Worm (Caenorhabditis elegans) whole organism, young adult: ENCODE results near the gene tth-1.

ENCODE experiments used
- B0019.2 ChIP-seq: fragments of 200-800 bp; sonication (Bioruptor generic); conservative IDR thresholded peaks from 2 replicates; pipeline ENCODE4 v1.3.6; 2022; ENCODE audit warnings: missing genetic modification reagents, missing genetic modification characterization, missing compliant biosample characterization
- B0261.1 ChIP-seq: sonication (generic microtip); optimal IDR thresholded peaks from 2 replicates; lab custom pipeline; 2016; ENCODE audit warnings: mild to moderate bottlenecking, missing genetic modification characterization, moderate library complexity, missing compliant biosample characterization
- C06A6.2 ChIP-seq: fragments of 200-800 bp; sonication (Bioruptor generic); conservative IDR thresholded peaks from 2 replicates; pipeline ENCODE4 v1.3.6; 2022; ENCODE audit warnings: missing genetic modification characterization, missing compliant biosample characterization
- C17E4.6 ChIP-seq: fragments of 200-800 bp; sonication (Bioruptor generic); IDR thresholded peaks from 2 replicates; pipeline ENCODE4 v1.3.6; 2022; ENCODE audit warnings: missing genetic modification reagents, missing genetic modification characterization, missing compliant biosample characterization
- F23B12.7 ChIP-seq: sonication (generic microtip); optimal IDR thresholded peaks from 2 replicates; lab custom pipeline; 2017; ENCODE audit warnings: missing genetic modification characterization, mild to moderate bottlenecking, missing compliant biosample characterization, antibody characterized with exemption, moderate library complexity; ENCODE audit not compliant: insufficient read depth
- F39B2.1 ChIP-seq: fragments of 200-800 bp; sonication (Bioruptor generic); IDR thresholded peaks from 2 replicates; pipeline ENCODE4 v1.3.6; 2022; ENCODE audit warnings: missing genetic modification reagents, missing genetic modification characterization, missing compliant biosample characterization
- F52B5.7 ChIP-seq: sonication (generic microtip); optimal IDR thresholded peaks from 2 replicates; lab custom pipeline; 2016; ENCODE audit warnings: mild to moderate bottlenecking, missing genetic modification characterization, missing compliant biosample characterization
- F55B11.4 ChIP-seq: sonication (generic microtip); optimal IDR thresholded peaks from 2 replicates; lab custom pipeline; 2016; ENCODE audit warnings: missing compliant biosample characterization, missing genetic modification characterization, borderline replicate concordance; ENCODE audit not compliant: insufficient read depth
- T07F8.4 ChIP-seq: sonication (generic microtip); optimal IDR thresholded peaks from 2 replicates; lab custom pipeline; 2016; ENCODE audit warnings: mild to moderate bottlenecking, missing genetic modification characterization, moderate library complexity, missing compliant biosample characterization
- Y67H2A.10 ChIP-seq: fragments of 200-800 bp; sonication (Bioruptor generic); conservative IDR thresholded peaks from 2 replicates; pipeline ENCODE4 v1.3.6; 2022; ENCODE audit warnings: missing genetic modification reagents, missing genetic modification characterization, missing compliant biosample characterization
- Y95B8A.8 ChIP-seq: fragments of 200-800 bp; sonication (Bioruptor generic); IDR thresholded peaks from 2 replicates; pipeline ENCODE4 v1.3.6; 2022; ENCODE audit warnings: missing genetic modification reagents, missing genetic modification characterization, missing compliant biosample characterization
- aptf-3 ChIP-seq: fragments of 200-800 bp; sonication (Bioruptor generic); IDR thresholded peaks from 2 replicates; pipeline ENCODE4 v1.3.6; 2022; ENCODE audit warnings: missing genetic modification characterization, missing compliant biosample characterization
- attf-5 ChIP-seq: fragments of 200-800 bp; sonication (Bioruptor generic); optimal IDR thresholded peaks from 2 replicates; lab custom pipeline; 2018; ENCODE audit warnings: mild to moderate bottlenecking, missing genetic modification characterization, missing compliant biosample characterization
- cebp-1 ChIP-seq, 2 experiments: fragments of 200-800 bp in 1 of 2; sonication (Bioruptor generic) in 1 of 2; sonication (generic microtip) in 1 of 2; IDR thresholded peaks in 1 of 2; optimal IDR thresholded peaks in 1 of 2; 2 replicates each; pipeline versions ENCODE4 v1.3.6 to Lab custom; 2017 to 2022; ENCODE audit warnings: missing compliant biosample characterization in 2 of 2, missing genetic modification characterization in 2 of 2, mild to moderate bottlenecking in 1 of 2, missing genetic modification reagents in 1 of 2, moderate library complexity in 1 of 2
- cebp-2 ChIP-seq: fragments of 200-800 bp; sonication (Bioruptor generic); IDR thresholded peaks from 2 replicates; pipeline ENCODE4 v1.3.6; 2022; ENCODE audit warnings: missing genetic modification characterization, missing compliant biosample characterization
- ceh-27 ChIP-seq: fragments of 200-800 bp; sonication (Bioruptor generic); optimal IDR thresholded peaks from 2 replicates; lab custom pipeline; 2018; ENCODE audit warnings: mild to moderate bottlenecking, missing genetic modification characterization, moderate library complexity, missing compliant biosample characterization
- ceh-40 ChIP-seq: fragments of 200-800 bp; sonication (Bioruptor generic); IDR thresholded peaks from 2 replicates; pipeline ENCODE4 v1.3.6; 2022; ENCODE audit warnings: missing genetic modification characterization, missing compliant biosample characterization
- die-1 ChIP-seq: sonication (generic microtip); optimal IDR thresholded peaks from 2 replicates; lab custom pipeline; 2016; ENCODE audit warnings: missing genotype, mild to moderate bottlenecking, missing genetic modification characterization, missing compliant biosample characterization
- dox-1 ChIP-seq: fragments of 200-800 bp; sonication (Bioruptor generic); IDR thresholded peaks from 2 replicates; pipeline ENCODE4 v1.3.6; 2022; ENCODE audit warnings: missing genetic modification reagents, missing genetic modification characterization, missing compliant biosample characterization
- dpl-1 ChIP-seq: fragments of 150-350 bp; optimal IDR thresholded peaks from 2 replicates; lab custom pipeline; 2014; ENCODE audit warnings: missing biosample characterization, missing genetic modification reagents, missing genetic modification characterization
- egl-44 ChIP-seq: fragments of 200-800 bp; sonication (Bioruptor generic); IDR thresholded peaks from 2 replicates; pipeline ENCODE4 v1.3.6; 2022; ENCODE audit warnings: missing genetic modification reagents, missing genetic modification characterization, missing compliant biosample characterization
- egrh-3 ChIP-seq: fragments of 200-800 bp; sonication (Bioruptor generic); IDR thresholded peaks from 2 replicates; pipeline ENCODE4 v1.3.6; 2022; ENCODE audit warnings: missing genetic modification reagents, missing genetic modification characterization, missing compliant biosample characterization
- ekl-4 ChIP-seq: fragments of 200-800 bp; sonication (Bioruptor generic); IDR thresholded peaks from 2 replicates; pipeline ENCODE4 v1.3.6; 2022; ENCODE audit warnings: missing genetic modification reagents, missing genetic modification characterization, missing compliant biosample characterization
- ets-4 ChIP-seq: fragments of 200-800 bp; sonication (Bioruptor generic); optimal IDR thresholded peaks from 2 replicates; lab custom pipeline; 2018; ENCODE audit warnings: mild to moderate bottlenecking, missing genetic modification characterization, missing compliant biosample characterization
- gei-17 ChIP-seq: fragments of 200-800 bp; sonication (Bioruptor generic); optimal IDR thresholded peaks from 2 replicates; lab custom pipeline; 2018; ENCODE audit warnings: mild to moderate bottlenecking, missing genetic modification characterization, missing compliant biosample characterization
- hmg-1.2 ChIP-seq: fragments of 200-800 bp; sonication (Bioruptor generic); IDR thresholded peaks from 2 replicates; pipeline ENCODE4 v1.3.6; 2022; ENCODE audit warnings: missing genetic modification reagents, missing genetic modification characterization, missing compliant biosample characterization
- let-607 ChIP-seq, 2 experiments: fragments of 200-800 bp in 1 of 2; sonication (Bioruptor generic) in 1 of 2; sonication (generic microtip) in 1 of 2; optimal IDR thresholded peaks; 2 replicates each; lab custom pipeline; 2016 to 2018; ENCODE audit warnings: mild to moderate bottlenecking in 2 of 2, missing compliant biosample characterization in 2 of 2, missing genetic modification characterization in 2 of 2, moderate library complexity in 2 of 2, missing genotype in 1 of 2
- lin-35 ChIP-seq, 3 experiments: fragments of 150-350 bp in 2 of 3; sonication (generic microtip) in 1 of 3; optimal IDR thresholded peaks; 2 replicates each; lab custom pipeline; 2014 to 2018; ENCODE audit warnings: missing biosample characterization in 3 of 3, missing genetic modification characterization in 3 of 3, missing genetic modification reagents in 3 of 3
- lir-1 ChIP-seq: fragments of 200-800 bp; sonication (Bioruptor generic); conservative IDR thresholded peaks from 2 replicates; pipeline ENCODE4 v1.3.6; 2022; ENCODE audit warnings: missing genetic modification reagents, missing genetic modification characterization, missing compliant biosample characterization
- lsy-27 ChIP-seq: sonication (generic microtip); optimal IDR thresholded peaks from 2 replicates; lab custom pipeline; 2017; ENCODE audit warnings: missing genetic modification characterization, mild to moderate bottlenecking, missing compliant biosample characterization, antibody characterized with exemption, missing genotype, borderline replicate concordance; ENCODE audit not compliant: insufficient read depth
- madf-8 ChIP-seq: fragments of 200-800 bp; sonication (Bioruptor generic); conservative IDR thresholded peaks from 2 replicates; pipeline ENCODE4 v1.3.6; 2022; ENCODE audit warnings: missing genetic modification reagents, missing genetic modification characterization, missing compliant biosample characterization
- mel-28 ChIP-seq: sonication (generic microtip); optimal IDR thresholded peaks from 2 replicates; lab custom pipeline; 2016; ENCODE audit warnings: borderline replicate concordance, mild to moderate bottlenecking, missing genetic modification characterization, missing compliant biosample characterization
- mxl-1 ChIP-seq: sonication (generic microtip); optimal IDR thresholded peaks from 2 replicates; lab custom pipeline; 2016; ENCODE audit warnings: missing genetic modification characterization, missing compliant biosample characterization
- nfya-2 ChIP-seq: fragments of 200-800 bp; sonication (Bioruptor generic); IDR thresholded peaks from 2 replicates; pipeline ENCODE4 v1.3.6; 2022; ENCODE audit warnings: missing genetic modification reagents, missing genetic modification characterization, missing compliant biosample characterization
- pbrm-1 ChIP-seq: fragments of 200-800 bp; sonication (Bioruptor generic); IDR thresholded peaks from 2 replicates; pipeline ENCODE4 v1.3.6; 2022; ENCODE audit warnings: missing genetic modification reagents, missing genetic modification characterization, missing compliant biosample characterization
- rec-8 ChIP-seq, 2 experiments: sonication (generic microtip); optimal IDR thresholded peaks; 2 replicates each; lab custom pipeline; 2016; ENCODE audit warnings: mild to moderate bottlenecking in 2 of 2, missing genetic modification characterization in 2 of 2, missing genetic modification reagents in 2 of 2, missing genotype in 2 of 2, missing biosample characterization in 1 of 2, missing compliant biosample characterization in 1 of 2, moderate library complexity in 1 of 2
- rpc-1 ChIP-seq, 2 experiments: fragments of 150-350 bp in 1 of 2; sonication (generic microtip) in 1 of 2; optimal IDR thresholded peaks; 2 replicates each; lab custom pipeline; 2014 to 2018; ENCODE audit warnings: missing biosample characterization in 1 of 2, missing genetic modification characterization in 1 of 2, missing genetic modification reagents in 1 of 2, missing genotype in 1 of 2
- sdz-38 ChIP-seq: sonication (generic microtip); optimal IDR thresholded peaks from 2 replicates; lab custom pipeline; 2016; ENCODE audit warnings: missing genotype, missing genetic modification characterization, missing compliant biosample characterization
- sea-2 ChIP-seq: fragments of 200-800 bp; sonication (Bioruptor generic); IDR thresholded peaks from 2 replicates; pipeline ENCODE4 v1.3.6; 2022; ENCODE audit warnings: missing genetic modification characterization, missing compliant biosample characterization
- snpc-1.1 ChIP-seq: sonication (generic microtip); optimal IDR thresholded peaks from 2 replicates; lab custom pipeline; 2017; ENCODE audit warnings: missing genetic modification characterization, mild to moderate bottlenecking, missing compliant biosample characterization, antibody characterized with exemption, moderate library complexity, missing genotype, missing genetic modification reagents; ENCODE audit not compliant: insufficient read depth
- snpc-1.3 ChIP-seq: sonication (generic microtip); optimal IDR thresholded peaks from 2 replicates; lab custom pipeline; 2017; ENCODE audit warnings: missing genetic modification characterization, mild to moderate bottlenecking, missing compliant biosample characterization, antibody characterized with exemption, moderate library complexity, missing genotype, missing genetic modification reagents; ENCODE audit not compliant: insufficient read depth
- somi-1 ChIP-seq: fragments of 200-800 bp; sonication (Bioruptor generic); optimal IDR thresholded peaks from 2 replicates; lab custom pipeline; 2018; ENCODE audit warnings: mild to moderate bottlenecking, missing genetic modification characterization, missing compliant biosample characterization
- tlf-1 ChIP-seq: fragments of 200-800 bp; sonication (Bioruptor generic); optimal IDR thresholded peaks from 2 replicates; lab custom pipeline; 2018; ENCODE audit warnings: mild to moderate bottlenecking, missing genetic modification characterization, missing compliant biosample characterization
- zim-3 ChIP-seq: sonication (generic microtip); optimal IDR thresholded peaks from 2 replicates; lab custom pipeline; 2017; ENCODE audit warnings: mild to moderate bottlenecking, missing genetic modification characterization, moderate library complexity, missing compliant biosample characterization
- ztf-22 ChIP-seq: fragments of 200-800 bp; sonication (Bioruptor generic); optimal IDR thresholded peaks from 2 replicates; lab custom pipeline; 2018; ENCODE audit warnings: mild to moderate bottlenecking, missing genetic modification characterization, moderate library complexity, missing compliant biosample characterization
- ztf-26 ChIP-seq: sonication (generic microtip); optimal IDR thresholded peaks from 2 replicates; lab custom pipeline; 2017; ENCODE audit warnings: missing genetic modification characterization, missing compliant biosample characterization
- ztf-3 ChIP-seq: fragments of 200-800 bp; sonication (Bioruptor generic); optimal IDR thresholded peaks from 2 replicates; lab custom pipeline; 2018; ENCODE audit warnings: mild to moderate bottlenecking, missing genetic modification characterization, missing compliant biosample characterization

Gene tth-1

ce11 chrX:8419252-8419651, 4.3 kb downstream of the tth-1 start (continued):
- TF ChIP-seq lir-1 (GFP tag; lab: Robert Waterston, UW) (no peak), aptf-3 (no peak), ztf-22 (GFP tag; lab: Kevin White, UChicago) (no peak), sdz-38 (tag; lab: Kevin White, UChicago) (no peak), attf-5 (GFP tag; lab: Kevin White, UChicago) (no peak), ztf-3 (no peak), pbrm-1 (GFP tag; lab: Robert Waterston, UW) (peak; percentile 62; the same call in 1 of the 2 replicates), Y95B8A.8 (GFP tag; lab: Robert Waterston, UW) (no peak), B0019.2 (GFP tag; lab: Robert Waterston, UW) (no peak), ets-4 (no peak), Y67H2A.10 (no peak), cebp-1 (GFP tag; IDR thresholded peaks at IDR 0.05; lab: Robert Waterston, UW) (no peak), cebp-1 (tag; optimal IDR thresholded peaks at IDR 0.05; lab: Kevin White, UChicago) (peak; percentile 26), ztf-26 (tag; lab: Kevin White, UChicago) (no peak), dpl-1 (GFP tag; lab: Kevin White, UChicago) (no peak), B0261.1 (tag; lab: Kevin White, UChicago) (peak; percentile 81), F55B11.4 (tag; lab: Kevin White, UChicago) (no peak), rec-8 (tag; optimal IDR thresholded peaks at IDR 0.05; lab: Kevin White, UChicago) (peak; percentile 34 to 58), dox-1 (no peak; the same call in 1 of the 2 replicates), die-1 (tag; lab: Kevin White, UChicago) (peak; percentile 57), egrh-3 (GFP tag; lab: Robert Waterston, UW) (0 out of 2 replicates have a peak, but pooled peaks have one; percentile 26), mxl-1 (tag; lab: Kevin White, UChicago) (no peak), ceh-27 (no peak), C06A6.2 (GFP tag; lab: Robert Waterston, UW) (no peak), T07F8.4 (tag; lab: Kevin White, UChicago) (no peak), somi-1 (GFP tag; lab: Kevin White, UChicago) (no peak), C17E4.6 (GFP tag; lab: Robert Waterston, UW) (no peak), lsy-27 (tag; lab: Kevin White, UChicago) (no peak), tlf-1 (no peak), F52B5.7 (tag; lab: Kevin White, UChicago) (no peak), F23B12.7 (tag; lab: Kevin White, UChicago) (no peak), F39B2.1 (GFP tag; lab: Robert Waterston, UW) (no peak), rpc-1 (optimal IDR thresholded peaks at IDR 0.05; lab: Kevin White, UChicago) (peak; percentile 67), rpc-1 (tag; optimal IDR thresholded peaks at IDR 0.05; lab: Kevin White, UChicago) (peak; percentile 82), egl-44 (GFP tag; lab: Robert Waterston, UW) (no peak), nfya-2 (no peak), sea-2 (GFP tag; lab: Robert Waterston, UW) (no peak), gei-17 (GFP tag; lab: Kevin White, UChicago) (no peak), lin-35 (GFP tag; optimal IDR thresholded peaks at IDR 0.05; lab: Kevin White, UChicago) (no peak), madf-8 (GFP tag; lab: Robert Waterston, UW) (no peak), hmg-1.2 (GFP tag; lab: Robert Waterston, UW) (peak; percentile 65), let-607 (tag; optimal IDR thresholded peaks at IDR 0.05; lab: Kevin White, UChicago) (no peak), cebp-2 (GFP tag; lab: Robert Waterston, UW) (no peak), snpc-1.3 (tag; lab: Kevin White, UChicago) (peak; percentile 34), ceh-40 (GFP tag; lab: Robert Waterston, UW) (no peak), mel-28 (tag; lab: Kevin White, UChicago) (no peak), ekl-4 (GFP tag; lab: Robert Waterston, UW) (no peak), zim-3 (tag; lab: Kevin White, UChicago) (no peak), snpc-1.1 (tag; lab: Kevin White, UChicago) (no peak)
